Worm (Caenorhabditis elegans) whole organism, L1 larva: ENCODE results near the gene Y39F10A.6.
"Not testable (repeated sequence)": the region's sequence is repeated elsewhere in the genome, so short reads cannot be mapped to it uniquely, and the experiment has no call there.

Source experiments
- C34B4.2 ChIP-seq: sonication (generic microtip); optimal IDR thresholded peaks from 2 replicates; lab custom pipeline; 2017; ENCODE audit warnings: mild to moderate bottlenecking, missing genetic modification characterization, missing compliant biosample characterization
- F16B12.6 ChIP-seq: fragments of 150-350 bp; optimal IDR thresholded peaks from 2 replicates; lab custom pipeline; 2014; ENCODE audit warnings: missing biosample characterization, missing genetic modification characterization
- aha-1 ChIP-seq: fragments of 150-350 bp; optimal IDR thresholded peaks from 2 replicates; lab custom pipeline; 2014; ENCODE audit warnings: missing biosample characterization, missing genetic modification characterization
- alr-1 ChIP-seq: fragments of 200-800 bp; sonication (Bioruptor generic); optimal IDR thresholded peaks from 2 replicates; lab custom pipeline; 2018; ENCODE audit warnings: borderline replicate concordance, mild to moderate bottlenecking, missing genetic modification characterization, missing compliant biosample characterization
- ceh-82 ChIP-seq, 3 experiments: fragments of 150-350 bp in 1 of 3; sonication (generic microtip) in 2 of 3; optimal IDR thresholded peaks; 2 replicates each; lab custom pipeline; 2014 to 2017; ENCODE audit warnings: missing biosample characterization in 3 of 3, missing genetic modification characterization in 3 of 3
- ceh-90 ChIP-seq: sonication (generic microtip); optimal IDR thresholded peaks from 2 replicates; lab custom pipeline; 2016; ENCODE audit warnings: missing genetic modification characterization, missing compliant biosample characterization
- dsc-1 ChIP-seq: sonication (generic microtip); optimal IDR thresholded peaks from 2 replicates; lab custom pipeline; 2016; ENCODE audit warnings: mild to moderate bottlenecking, missing genetic modification characterization, missing compliant biosample characterization
- egl-13 ChIP-seq: sonication (generic microtip); optimal IDR thresholded peaks from 2 replicates; lab custom pipeline; 2016; ENCODE audit warnings: missing genotype, missing genetic modification reagents, missing genetic modification characterization, missing compliant biosample characterization
- egl-27 ChIP-seq, 2 experiments: fragments of 150-350 bp in 1 of 2; sonication (generic microtip); optimal IDR thresholded peaks; 3 replicates each; lab custom pipeline; 2017 to 2018; ENCODE audit warnings: missing biosample characterization in 2 of 2, missing genetic modification characterization in 2 of 2, missing genetic modification reagents in 2 of 2
- elt-2 ChIP-seq: sonication (generic microtip); optimal IDR thresholded peaks from 2 replicates; lab custom pipeline; 2016; ENCODE audit warnings: missing genetic modification characterization, mild to moderate bottlenecking, inconsistent platforms, missing compliant biosample characterization, missing genetic modification reagents
- ets-5 ChIP-seq: fragments of 200-800 bp; sonication (Bioruptor generic); IDR thresholded peaks from 2 replicates; pipeline ENCODE4 v1.3.6; 2022; ENCODE audit warnings: missing genetic modification characterization, missing compliant biosample characterization
- irx-1 ChIP-seq: sonication (generic microtip); optimal IDR thresholded peaks from 2 replicates; lab custom pipeline; 2016; ENCODE audit warnings: missing genetic modification characterization, missing compliant biosample characterization
- isw-1 ChIP-seq: fragments of 200-800 bp; sonication (Bioruptor generic); IDR thresholded peaks from 2 replicates; pipeline ENCODE4 v1.3.6; 2022; ENCODE audit warnings: missing genetic modification characterization, missing compliant biosample characterization
- jun-1 ChIP-seq: fragments of 150-350 bp; optimal IDR thresholded peaks from 2 replicates; lab custom pipeline; 2014; ENCODE audit warnings: missing biosample characterization, missing genetic modification reagents, missing genetic modification characterization
- lin-14 ChIP-seq: fragments of 200-800 bp; sonication (Bioruptor generic); optimal IDR thresholded peaks from 2 replicates; lab custom pipeline; 2018; ENCODE audit warnings: mild to moderate bottlenecking, missing genetic modification characterization, moderate library complexity, missing compliant biosample characterization
- lin-15B ChIP-seq: fragments of 150-350 bp; sonication (generic microtip); optimal IDR thresholded peaks from 3 replicates; lab custom pipeline; 2014; ENCODE audit warnings: missing biosample characterization, missing genetic modification characterization
- lin-35 ChIP-seq, 2 experiments: fragments of 150-350 bp; optimal IDR thresholded peaks; 2 replicates each; lab custom pipeline; 2014; ENCODE audit warnings: missing biosample characterization in 2 of 2, missing genetic modification characterization in 2 of 2, missing genetic modification reagents in 2 of 2
- lin-39 ChIP-seq: fragments of 150-350 bp; optimal IDR thresholded peaks from 2 replicates; lab custom pipeline; 2014; ENCODE audit warnings: missing biosample characterization, missing genetic modification reagents, missing genetic modification characterization
- lsy-2 ChIP-seq, 2 experiments: fragments of 150-350 bp; optimal IDR thresholded peaks; 2 replicates each; lab custom pipeline; 2014; ENCODE audit warnings: missing biosample characterization in 2 of 2, missing genetic modification characterization in 2 of 2
- nhr-11 ChIP-seq: fragments of 150-350 bp; optimal IDR thresholded peaks from 2 replicates; lab custom pipeline; 2014; ENCODE audit warnings: missing biosample characterization, missing genetic modification characterization
- nhr-19 ChIP-seq: fragments of 200-800 bp; sonication (Bioruptor generic); conservative IDR thresholded peaks from 2 replicates; pipeline ENCODE4 v1.3.6; 2022; ENCODE audit warnings: missing genetic modification characterization, missing compliant biosample characterization
- nhr-20 ChIP-seq: sonication (generic microtip); optimal IDR thresholded peaks from 2 replicates; lab custom pipeline; 2016; ENCODE audit warnings: mild to moderate bottlenecking, missing genetic modification characterization, missing compliant biosample characterization
- nhr-28 ChIP-seq: fragments of 150-350 bp; optimal IDR thresholded peaks from 2 replicates; lab custom pipeline; 2014; ENCODE audit warnings: missing biosample characterization, missing genetic modification characterization
- nhr-47 ChIP-seq: sonication (generic microtip); optimal IDR thresholded peaks from 2 replicates; lab custom pipeline; 2016; ENCODE audit warnings: mild to moderate bottlenecking, missing genetic modification characterization, moderate library complexity, missing compliant biosample characterization
- nhr-77 ChIP-seq: fragments of 150-350 bp; optimal IDR thresholded peaks from 2 replicates; lab custom pipeline; 2014; ENCODE audit warnings: missing biosample characterization, missing genetic modification characterization
- nhr-84 ChIP-seq: sonication (generic microtip); optimal IDR thresholded peaks from 2 replicates; lab custom pipeline; 2017; ENCODE audit warnings: missing biosample characterization, missing genetic modification characterization
- skn-1 ChIP-seq: fragments of 150-350 bp; optimal IDR thresholded peaks from 2 replicates; lab custom pipeline; 2014; ENCODE audit warnings: missing biosample characterization, missing genetic modification characterization
- snu-23 ChIP-seq: sonication (generic microtip); optimal IDR thresholded peaks from 2 replicates; lab custom pipeline; 2016; ENCODE audit warnings: missing genetic modification characterization, missing compliant biosample characterization
- sptf-1 ChIP-seq: fragments of 150-350 bp; optimal IDR thresholded peaks from 2 replicates; lab custom pipeline; 2014; ENCODE audit warnings: missing biosample characterization, missing genetic modification characterization
- swsn-7 ChIP-seq: sonication (generic microtip); optimal IDR thresholded peaks from 2 replicates; lab custom pipeline; 2016; ENCODE audit warnings: missing genetic modification characterization, missing compliant biosample characterization
- tbx-2 ChIP-seq: sonication (generic microtip); optimal IDR thresholded peaks from 2 replicates; lab custom pipeline; 2016; ENCODE audit warnings: missing genetic modification characterization, missing compliant biosample characterization
- unc-130 ChIP-seq: fragments of 150-350 bp; optimal IDR thresholded peaks from 2 replicates; lab custom pipeline; 2017; ENCODE audit warnings: missing biosample characterization, missing genetic modification characterization, inconsistent platforms
- unc-62 ChIP-seq: fragments of 150-350 bp; optimal IDR thresholded peaks from 2 replicates; lab custom pipeline; 2014; ENCODE audit warnings: missing biosample characterization, missing genetic modification reagents, missing genetic modification characterization
- unc-98 ChIP-seq: fragments of 200-800 bp; sonication (Bioruptor generic); IDR thresholded peaks from 2 replicates; pipeline ENCODE4 v1.3.6; 2022; ENCODE audit warnings: missing genetic modification characterization, missing compliant biosample characterization
- vab-15 ChIP-seq: sonication (generic microtip); optimal IDR thresholded peaks from 2 replicates; lab custom pipeline; 2017; ENCODE audit warnings: missing genotype, mild to moderate bottlenecking, missing genetic modification characterization, missing compliant biosample characterization
- zag-1 ChIP-seq: fragments of 150-350 bp; optimal IDR thresholded peaks from 2 replicates; lab custom pipeline; 2014; ENCODE audit warnings: missing biosample characterization, missing genetic modification characterization
- zip-4 ChIP-seq: fragments of 200-800 bp; sonication (Bioruptor generic); optimal IDR thresholded peaks from 2 replicates; lab custom pipeline; 2018; ENCODE audit warnings: mild to moderate bottlenecking, missing genetic modification characterization, moderate library complexity, missing compliant biosample characterization
- ztf-11 ChIP-seq, 2 experiments: sonication (generic microtip); optimal IDR thresholded peaks; 2 replicates each; lab custom pipeline; 2016 to 2017; ENCODE audit warnings: missing genetic modification characterization in 2 of 2, missing biosample characterization in 1 of 2, missing compliant biosample characterization in 1 of 2

The Y39F10A.6 gene

ce11 chrII:783532-783931 lies at the start of gene Y39F10A.6:
Gene Y39F10A.6, minus strand, starts transcription at chrII:783632.
- TF ChIP-seq ztf-11 (tag; optimal IDR thresholded peaks at IDR 0.05; lab: Kevin White, UChicago) (no peak), alr-1 (tag; lab: Kevin White, UChicago) (no peak), ceh-82 (tag; optimal IDR thresholded peaks at IDR 0.05; lab: Kevin White, UChicago) (no peak), C34B4.2 (tag; lab: Kevin White, UChicago) (no peak), snu-23 (no peak), unc-98 (GFP tag; lab: Robert Waterston, UW) (no peak), unc-62 (no peak), nhr-47 (tag; lab: Kevin White, UChicago) (no peak), skn-1 (tag; lab: Kevin White, UChicago) (no peak), F16B12.6 (no peak), sptf-1 (tag; lab: Kevin White, UChicago) (no peak), nhr-19 (GFP tag; lab: Robert Waterston, UW) (no peak)

DNA sequence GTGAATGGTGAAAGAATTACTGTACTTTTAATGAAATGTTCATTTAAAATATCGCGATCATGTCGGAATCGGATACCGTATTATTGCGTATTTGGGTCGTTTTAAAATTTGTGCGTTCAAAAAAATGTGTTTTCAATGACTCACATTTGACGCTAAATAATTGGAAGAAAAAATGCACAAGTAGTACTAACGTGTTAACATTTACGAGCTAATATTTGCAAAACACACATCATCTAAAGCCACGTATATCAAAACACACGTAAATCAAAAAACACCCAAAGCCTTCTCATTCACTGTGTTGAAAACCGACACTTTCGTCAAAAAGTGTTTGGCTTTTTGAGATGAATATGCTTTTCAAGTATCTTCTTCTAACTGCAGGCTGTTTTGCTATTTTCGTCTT lies 42.1 kb upstream of the Y39F10A.6 start, which contains the start of gene F28A10.1:
TSS of gene F28A10.1 (plus strand) at position 301 of the 400 bp plus-strand sequence.
- TF ChIP-seq vab-15 (no peak), elt-2 (no peak), unc-130 (no peak), dsc-1 (tag; lab: Kevin White, UChicago) (no peak), egl-27 (tag; optimal IDR thresholded peaks at IDR 0.05; lab: Kevin White, UChicago) (no peak), lin-14 (GFP tag; lab: Kevin White, UChicago) (no peak), isw-1 (GFP tag; lab: Robert Waterston, UW) (no peak), jun-1 (tag; lab: Kevin White, UChicago) (no peak), aha-1 (no peak)

DNA sequence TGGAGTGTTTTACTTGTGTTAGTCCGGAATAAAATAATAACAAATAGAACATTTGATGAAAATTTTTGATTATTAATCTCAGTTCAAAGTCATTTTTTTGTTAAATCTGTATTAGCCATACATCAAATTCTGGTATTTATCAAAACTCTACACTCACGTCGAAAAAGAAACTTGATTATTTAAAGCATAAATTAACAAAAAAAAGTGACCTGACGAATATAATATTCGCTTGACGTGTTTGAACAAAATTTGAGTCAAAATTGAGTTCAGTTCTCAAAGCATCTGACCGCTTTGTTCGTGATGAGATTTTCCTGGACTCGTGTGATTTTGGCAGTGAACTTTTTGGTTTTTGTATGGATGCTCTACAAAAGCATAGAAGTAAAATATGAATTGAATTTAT lies 40.1 kb upstream of the Y39F10A.6 start, which contains the start of gene F46F5.10:
TSS of gene F46F5.10 (plus strand) at position 301 of the 400 bp plus-strand sequence.
- no peak for TF ChIP-seq elt-2
- TF ChIP-seq nhr-84 (tag; lab: Kevin White, UChicago), result no peak
- no peak for TF ChIP-seq dsc-1 (tag; lab: Kevin White, UChicago)
- no peak for TF ChIP-seq nhr-77 (tag; lab: Kevin White, UChicago)
- no peak for TF ChIP-seq zip-4 (GFP tag; lab: Kevin White, UChicago)
- TF ChIP-seq zag-1 (tag; lab: Kevin White, UChicago), result no peak

DNA sequence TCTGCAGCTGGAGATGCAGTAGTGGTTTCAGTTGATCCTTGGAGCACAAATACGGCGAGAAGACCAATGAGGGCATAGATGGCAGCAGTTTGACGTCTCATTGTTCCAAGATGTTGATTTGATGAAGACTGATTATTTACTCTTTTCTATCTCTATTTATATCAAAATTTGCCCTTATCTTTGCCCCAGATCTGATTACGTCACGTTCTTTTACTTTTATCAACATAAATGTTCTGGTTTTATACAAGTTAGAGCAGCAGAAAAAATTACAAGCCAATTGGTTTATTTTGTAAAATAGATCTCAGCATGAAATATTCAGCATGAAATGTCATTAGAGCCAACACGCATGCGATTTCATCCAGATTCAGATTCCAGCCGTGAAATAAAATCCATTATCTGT lies 39.3 kb upstream of the Y39F10A.6 start, which contains the start of gene msrp-4:
TSS of gene msrp-4 (minus strand) at position 101 of the 400 bp plus-strand sequence.
- TF ChIP-seq lin-35 (GFP tag; optimal IDR thresholded peaks at IDR 0.05; lab: Kevin White, UChicago); lin-15B; lin-39 (tag; lab: Kevin White, UChicago): not testable (repeated sequence)
- TF ChIP-seq, all 84 proteins: peak for 0; not testable (repeated sequence) for 84

DNA sequence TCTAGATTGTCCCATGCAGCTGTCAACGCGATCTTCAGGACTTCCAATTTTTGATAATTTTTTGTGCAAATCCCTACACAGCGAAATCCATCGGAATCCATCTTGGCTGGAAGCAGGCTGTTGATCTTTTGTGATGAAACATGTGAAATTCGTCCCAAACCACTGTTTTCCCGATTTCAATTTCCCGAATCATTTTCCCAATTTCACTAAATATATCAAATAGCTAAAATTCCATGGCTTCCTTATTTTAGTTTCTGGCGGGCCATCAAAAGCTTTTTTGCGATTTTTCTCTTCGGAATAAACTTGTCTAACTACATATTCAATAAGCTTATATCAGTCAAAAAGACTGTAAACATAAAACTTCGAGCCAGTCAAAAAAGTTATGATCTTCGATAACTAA lies 38.1 kb upstream of the Y39F10A.6 start, which contains the start of gene F46F5.8:
TSS of gene F46F5.8 (minus strand) at position 101 of the 400 bp plus-strand sequence.
- no peak for TF ChIP-seq lsy-2 (tag; optimal IDR thresholded peaks at IDR 0.05; lab: Kevin White, UChicago)
- no peak for TF ChIP-seq C34B4.2 (tag; lab: Kevin White, UChicago)
- no peak for TF ChIP-seq aha-1

DNA sequence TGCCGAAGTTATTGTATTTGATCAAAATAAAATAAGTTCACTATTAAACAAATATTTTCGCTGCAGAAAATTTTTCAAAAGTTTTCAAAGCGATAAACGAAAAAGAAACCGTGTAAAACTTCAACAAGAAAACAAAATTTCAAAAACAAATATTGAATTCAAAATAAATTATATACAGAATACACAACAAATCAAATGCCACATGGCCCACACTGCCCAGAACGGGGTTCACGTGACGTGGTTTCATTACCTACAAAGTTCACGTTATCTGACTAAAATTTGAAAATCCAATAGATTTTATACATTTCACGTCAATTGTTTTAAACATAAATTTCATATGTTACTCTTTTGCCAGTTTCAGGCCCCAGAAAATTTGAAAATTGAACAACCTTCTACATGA lies 37.1 kb upstream of the Y39F10A.6 start, which contains the start of gene F46F5.7:
TSS of gene F46F5.7 (minus strand) at position 101 of the 400 bp plus-strand sequence.
- TF ChIP-seq egl-13 (tag; lab: Kevin White, UChicago) (no peak), nhr-20 (tag; lab: Kevin White, UChicago) (no peak), tbx-2 (tag; lab: Kevin White, UChicago) (no peak), ceh-90 (no peak), nhr-11 (tag; lab: Kevin White, UChicago) (no peak), irx-1 (tag; lab: Kevin White, UChicago) (no peak), elt-2 (no peak), lin-14 (GFP tag; lab: Kevin White, UChicago) (no peak), swsn-7 (tag; lab: Kevin White, UChicago) (no peak), vab-15 (no peak), ets-5 (no peak), unc-98 (GFP tag; lab: Robert Waterston, UW) (no peak), nhr-28 (tag; lab: Kevin White, UChicago) (no peak)
- TF ChIP-seq, all 84 proteins: peak for 0
